Fruit fly (Drosophila melanogaster): ENCODE measurements around the gene Hsp68.

Hsp68 gene

dm6 chr3R:24102387-24102786 is 45.3 kb upstream of the Hsp68 start (continued):
- no peak for TF ChIP-seq MBD-R2 (GFP tag; IDR thresholded peaks at IDR 0.05)
- TF ChIP-seq tin (GFP tag; optimal IDR thresholded peaks at IDR 0.05), result no peak
- peak; percentile 15 for TF ChIP-seq CG17359 (tag; optimal IDR thresholded peaks at IDR 0.05)
- peak; percentile 37 for TF ChIP-seq gem (tag; optimal IDR thresholded peaks at IDR 0.05)
- peak; percentile 16 for TF ChIP-seq HHEX (GFP tag; optimal IDR thresholded peaks at IDR 0.05)
- TF ChIP-seq ash1 (GFP tag; optimal IDR thresholded peaks at IDR 0.05), result no peak
- TF ChIP-seq fd3F (GFP tag; optimal IDR thresholded peaks at IDR 0.05), result peak; percentile 44
- TF ChIP-seq CG14014 (GFP tag; IDR thresholded peaks at IDR 0.05), result peak; percentile 15; the same call in 1 of the 2 replicates
- no peak for TF ChIP-seq pros (GFP tag; optimal IDR thresholded peaks at IDR 0.05)
- TF ChIP-seq HLH4C (GFP tag; IDR thresholded peaks at IDR 0.05; ENCODE audit: partially characterized antibody), result no peak
- TF ChIP-seq CG9727 (GFP tag; optimal IDR thresholded peaks at IDR 0.05), result no peak
- TF ChIP-seq zen (tag; optimal IDR thresholded peaks at IDR 0.05), result no peak
- TF ChIP-seq CG12299 (tag; optimal IDR thresholded peaks at IDR 0.05), result no peak
- no peak for TF ChIP-seq CG11398 (GFP tag; optimal IDR thresholded peaks at IDR 0.05)
- no peak for TF ChIP-seq CG7963 (GFP tag; IDR thresholded peaks at IDR 0.05; ENCODE audit: partially characterized antibody)
- no peak for TF ChIP-seq Dip3 (GFP tag; optimal IDR thresholded peaks at IDR 0.05)
- no peak for TF ChIP-seq CG33213 (GFP tag; optimal IDR thresholded peaks at IDR 0.05)
- no peak for TF ChIP-seq Dp (GFP tag; optimal IDR thresholded peaks at IDR 0.05)
- TF ChIP-seq B-H1 (GFP tag; IDR thresholded peaks at IDR 0.05), result no peak
- TF ChIP-seq fd64A (GFP tag; optimal IDR thresholded peaks at IDR 0.05), result no peak
- TF ChIP-seq Awh (GFP tag; IDR thresholded peaks at IDR 0.05), result no peak
- TF ChIP-seq Chrac-16 (GFP tag; optimal IDR thresholded peaks at IDR 0.05), result no peak
- TF ChIP-seq p53 (GFP tag; optimal IDR thresholded peaks at IDR 0.05), result no peak
- no peak for TF ChIP-seq pum (GFP tag; optimal IDR thresholded peaks at IDR 0.05)
- TF ChIP-seq dysf (GFP tag; IDR thresholded peaks at IDR 0.05), result no peak
- no peak for TF ChIP-seq knrl (GFP tag; IDR thresholded peaks at IDR 0.05; ENCODE audit: partially characterized antibody)
- no peak for TF ChIP-seq CG4404 (GFP tag; IDR thresholded peaks at IDR 0.05)
- peak; percentile 44 for TF ChIP-seq CG15269 (tag; optimal IDR thresholded peaks at IDR 0.05)
- no peak for TF ChIP-seq fd96Cb (tag; optimal IDR thresholded peaks at IDR 0.05)
- TF ChIP-seq dati (GFP tag; IDR thresholded peaks at IDR 0.05), result no peak
- TF ChIP-seq Mrtf (GFP tag; IDR thresholded peaks at IDR 0.05), result no peak
- TF ChIP-seq klu (GFP tag; IDR thresholded peaks at IDR 0.05), result no peak
- TF ChIP-seq CG2678 (tag; optimal IDR thresholded peaks at IDR 0.05), result peak; percentile 66
- peak; percentile 43 for TF ChIP-seq Fer3 (tag; optimal IDR thresholded peaks at IDR 0.05)
- TF ChIP-seq sd (tag; optimal IDR thresholded peaks at IDR 0.05), result peak; percentile 77
- no peak for TF ChIP-seq CG6854 (GFP tag; optimal IDR thresholded peaks at IDR 0.05)
- no peak for TF ChIP-seq prd (optimal IDR thresholded peaks at IDR 0.05)
- TF ChIP-seq prd (GFP tag; IDR thresholded peaks at IDR 0.05), result no peak
- TF ChIP-seq ttk (GFP tag; IDR thresholded peaks at IDR 0.05), result no peak
- no peak for TF ChIP-seq luna (GFP tag; optimal IDR thresholded peaks at IDR 0.05)
- TF ChIP-seq CG17328 (GFP tag; IDR thresholded peaks at IDR 0.05), result no peak
- no peak for TF ChIP-seq CG4617 (GFP tag; optimal IDR thresholded peaks at IDR 0.05; ENCODE audit: borderline replicate concordance)
- TF ChIP-seq CG7987 (GFP tag; optimal IDR thresholded peaks at IDR 0.05), result no peak
- TF ChIP-seq repo (GFP tag; optimal IDR thresholded peaks at IDR 0.05), result no peak
- peak; percentile 8 for TF ChIP-seq Fer2 (tag; optimal IDR thresholded peaks at IDR 0.05)
- no peak for TF ChIP-seq CG9932 (GFP tag; IDR thresholded peaks at IDR 0.05)
- TF ChIP-seq CG32767 (GFP tag; IDR thresholded peaks at IDR 0.05), result no peak
- TF ChIP-seq Poxn (GFP tag; IDR thresholded peaks at IDR 0.05), result no peak
- TF ChIP-seq CG8388 (GFP tag; optimal IDR thresholded peaks at IDR 0.05), result no peak
- no peak for TF ChIP-seq ewg (GFP tag; optimal IDR thresholded peaks at IDR 0.05)
- no peak for TF ChIP-seq Dip2 (GFP tag; IDR thresholded peaks at IDR 0.05)
- TF ChIP-seq trh (GFP tag; optimal IDR thresholded peaks at IDR 0.05), result no peak

All from whole organism, embryonic.